Fruit fly (Drosophila melanogaster) whole organism, wandering third instar larva: Measurements from ENCODE around the gene CG13898.

Experiments
- Dif ChIP-seq: fragments of 200-275, 200-300 bp; sonication (Bioruptor generic); optimal IDR thresholded peaks from 2 replicates; lab custom pipeline; 2018; ENCODE audit warnings: missing biosample characterization, missing genetic modification characterization; ENCODE audit not compliant: partially characterized antibody
- N ChIP-seq: fragments of >200 bp; optimal IDR thresholded peaks from 2 replicates; lab custom pipeline; 2018; ENCODE audit warnings: missing biosample characterization, missing external identifiers, missing genetic modification characterization
- OdsH ChIP-seq: fragments of 200-800 bp; sonication (Bioruptor generic); optimal IDR thresholded peaks from 2 replicates; lab custom pipeline; 2016; ENCODE audit warnings: missing biosample characterization, mild to moderate bottlenecking, missing genetic modification characterization
- psq ChIP-seq: fragments of 200-800 bp; sonication (Bioruptor generic); optimal IDR thresholded peaks from 3 replicates; lab custom pipeline; 2017; ENCODE audit warnings: missing biosample characterization, mild to moderate bottlenecking, missing genetic modification characterization, moderate library complexity
- sage ChIP-seq: fragments of 200-800 bp; sonication (Bioruptor generic); optimal IDR thresholded peaks from 2 replicates; lab custom pipeline; 2016; ENCODE audit warnings: missing biosample characterization, mild to moderate bottlenecking, missing genetic modification characterization
- usp ChIP-seq: fragments of >200 bp; optimal IDR thresholded peaks from 2 replicates; lab custom pipeline; 2017; ENCODE audit warnings: missing biosample characterization, missing genetic modification characterization

DNA sequence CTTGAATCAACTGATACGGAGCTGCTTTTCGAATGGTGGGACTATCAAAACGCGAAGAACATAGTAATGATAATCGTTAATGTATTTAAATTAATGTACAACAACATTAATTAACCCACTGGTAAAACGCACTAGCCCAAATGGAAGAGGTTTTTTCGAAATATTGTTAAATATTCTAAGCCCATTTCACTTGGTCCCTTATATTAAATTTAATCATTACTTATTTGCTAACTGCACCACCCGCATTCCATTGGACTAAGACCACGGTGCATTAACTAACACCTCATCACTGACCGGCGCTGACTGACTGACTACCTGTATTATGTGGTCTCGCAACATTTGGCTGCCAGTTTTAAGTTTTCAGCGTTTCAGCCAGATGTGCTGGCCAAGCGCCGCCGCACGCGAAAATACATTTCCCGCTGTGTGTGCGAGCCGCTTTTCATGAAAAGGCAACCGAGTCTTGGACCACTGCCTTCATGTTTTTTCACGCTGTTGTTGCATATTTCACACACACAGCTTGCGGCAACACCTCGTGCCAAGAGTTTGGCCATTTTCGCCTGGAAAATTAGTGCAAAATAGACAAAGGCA lies 10.0 kb downstream of the CG13898 start:
- TF ChIP-seq sage (GFP tag; lab: Kevin White, UChicago) (no peak), usp (GFP tag; lab: Kevin White, UChicago) (no peak), N (GFP tag; lab: Kevin White, UChicago) (no peak), OdsH (GFP tag; lab: Kevin White, UChicago) (no peak), Dif (GFP tag; lab: Kevin White, UChicago) (no peak), psq (GFP tag; lab: Kevin White, UChicago) (no peak)
